Fruit fly (Drosophila melanogaster): Measurements from ENCODE around the gene CG15599.

Gene CG15599

dm6 chrX:15697581-15698208, 9.0 kb upstream of the CG15599 start (continued):
- TF ChIP-seq CG8388 (GFP tag; optimal IDR thresholded peaks at IDR 0.05) (peak; percentile 87), Abd-B (GFP tag; optimal IDR thresholded peaks at IDR 0.05) (peak; percentile 89), da (GFP tag; optimal IDR thresholded peaks at IDR 0.05) (no peak), cad (GFP tag; optimal IDR thresholded peaks at IDR 0.05) (no peak), Jarid2 (GFP tag; optimal IDR thresholded peaks at IDR 0.05) (peak; percentile 68), Antp (GFP tag; optimal IDR thresholded peaks at IDR 0.05) (peak; percentile 16), nmo (GFP tag; optimal IDR thresholded peaks at IDR 0.05) (peak; percentile 89), fru (optimal IDR thresholded peaks at IDR 0.05) (no peak), sna (GFP tag; IDR thresholded peaks at IDR 0.05; ENCODE audit: partially characterized antibody) (no peak), luna (GFP tag; optimal IDR thresholded peaks at IDR 0.05) (peak; percentile 4), CG7963 (GFP tag; IDR thresholded peaks at IDR 0.05; ENCODE audit: partially characterized antibody) (no peak), Drgx (GFP tag; IDR thresholded peaks at IDR 0.05) (peak; percentile 93), CG16863 (GFP tag; optimal IDR thresholded peaks at IDR 0.05) (no peak), CG10274 (GFP tag; optimal IDR thresholded peaks at IDR 0.05) (peak; percentile 74), pan (optimal IDR thresholded peaks at IDR 0.05) (no peak), pan (GFP tag; optimal IDR thresholded peaks at IDR 0.05 in 1 of 2, IDR thresholded peaks at IDR 0.05 in 1 of 2) (peak in 1 of 2 experiments; percentile 96), Elba2 (GFP tag; optimal IDR thresholded peaks at IDR 0.05) (no peak), chinmo (GFP tag; IDR thresholded peaks at IDR 0.05; ENCODE audit: partially characterized antibody) (0 out of 4 replicates have a peak, but pooled peaks have one; percentile 39), CG10147 (GFP tag; optimal IDR thresholded peaks at IDR 0.05) (peak; percentile 92), Dll (GFP tag; IDR thresholded peaks at IDR 0.05; ENCODE audit: partially characterized antibody) (no peak; the same call in 3 of the 4 replicates), wdn (GFP tag; IDR thresholded peaks at IDR 0.05) (peak; percentile 87), CG18011 (GFP tag; optimal IDR thresholded peaks at IDR 0.05) (peak; percentile 76), Doc3 (GFP tag; IDR thresholded peaks at IDR 0.05; ENCODE audit: partially characterized antibody) (no peak), Dref (GFP tag; IDR thresholded peaks at IDR 0.05) (peak; percentile 42), ac (GFP tag; optimal IDR thresholded peaks at IDR 0.05) (no peak), tup (GFP tag; optimal IDR thresholded peaks at IDR 0.05) (peak; percentile 82), Xbp1 (GFP tag; optimal IDR thresholded peaks at IDR 0.05) (peak; percentile 93), CG12219 (GFP tag; optimal IDR thresholded peaks at IDR 0.05) (peak; percentile 83), dmrt99B (tag; optimal IDR thresholded peaks at IDR 0.05) (peak; percentile 94), MESR4 (GFP tag; optimal IDR thresholded peaks at IDR 0.05) (peak; percentile 30), Sry-δ (GFP tag; optimal IDR thresholded peaks at IDR 0.05) (peak; percentile 10), CG12391 (tag; optimal IDR thresholded peaks at IDR 0.05) (peak; percentile 93), CG7786 (GFP tag; optimal IDR thresholded peaks at IDR 0.05) (peak; percentile 44), CG10462 (GFP tag; optimal IDR thresholded peaks at IDR 0.05) (peak; percentile 68), Adf1 (GFP tag; IDR thresholded peaks at IDR 0.05) (peak; percentile 75), CG30020 (tag; optimal IDR thresholded peaks at IDR 0.05) (peak; percentile 36), Nf-YB (GFP tag; optimal IDR thresholded peaks at IDR 0.05) (peak; percentile 56), Taf1 (GFP tag; IDR thresholded peaks at IDR 0.05) (peak; percentile 92), Hey (tag; optimal IDR thresholded peaks at IDR 0.05) (peak; percentile 51), org-1 (GFP tag; optimal IDR thresholded peaks at IDR 0.05) (peak; percentile 84), danr (GFP tag; IDR thresholded peaks at IDR 0.05) (peak; percentile 84), mam (GFP tag; optimal IDR thresholded peaks at IDR 0.05) (peak; percentile 61), CG3726 (GFP tag; IDR thresholded peaks at IDR 0.05) (peak; percentile 86), cwo (GFP tag; optimal IDR thresholded peaks at IDR 0.05) (peak; percentile 94), HLH3B (GFP tag; IDR thresholded peaks at IDR 0.05) (peak; percentile 94), ERR (GFP tag; optimal IDR thresholded peaks at IDR 0.05) (peak; percentile 21), CG11504 (tag; optimal IDR thresholded peaks at IDR 0.05) (peak; percentile 94), CG11560 (tag; IDR thresholded peaks at IDR 0.05) (peak; percentile 85), CG4404 (GFP tag; IDR thresholded peaks at IDR 0.05) (peak; percentile 90), CG5180 (GFP tag; optimal IDR thresholded peaks at IDR 0.05) (peak; percentile 79)

Measured in whole organism, embryonic.